Fruit fly (Drosophila melanogaster) whole organism, adult: ENCODE data around the gene CG8360.

ENCODE experiments used
- CG12768 ChIP-seq: fragments of 200-800 bp; sonication (Bioruptor generic); optimal IDR thresholded peaks from 2 replicates; lab custom pipeline; 2017; ENCODE audit warnings: missing biosample characterization, missing genetic modification characterization, mild to moderate bottlenecking, moderate library complexity, missing genetic modification reagents
- CG33017 ChIP-seq: fragments of 200-800 bp; sonication (Bioruptor generic); optimal IDR thresholded peaks from 2 replicates; lab custom pipeline; 2018; ENCODE audit warnings: missing biosample characterization, mild to moderate bottlenecking, missing genetic modification characterization, moderate library complexity
- CG7045 ChIP-seq: fragments of 200-800 bp; sonication (Bioruptor generic); optimal IDR thresholded peaks from 2 replicates; lab custom pipeline; 2017; ENCODE audit warnings: missing biosample characterization, mild to moderate bottlenecking, missing genetic modification characterization
- bab1 ChIP-seq: fragments of 200-800 bp; sonication (Bioruptor generic); optimal IDR thresholded peaks from 3 replicates; lab custom pipeline; 2019; ENCODE audit warnings: missing biosample characterization, mild to moderate bottlenecking, missing genetic modification characterization, moderate library complexity
- cic ChIP-seq: fragments of 200-800 bp; sonication (Bioruptor generic); optimal IDR thresholded peaks from 2 replicates; lab custom pipeline; 2017; ENCODE audit warnings: missing biosample characterization, mild to moderate bottlenecking, missing genetic modification characterization, moderate library complexity
- cnc ChIP-seq, 2 experiments: fragments of >200 bp; optimal IDR thresholded peaks; 2 replicates each; lab custom pipeline; 2017
- ovo ChIP-seq: fragments of 200-800 bp; sonication (Bioruptor generic); optimal IDR thresholded peaks from 2 replicates; lab custom pipeline; 2016; ENCODE audit warnings: missing biosample characterization, missing genetic modification characterization

- TF ChIP-seq CG33017 (tag; lab: Kevin White, UChicago) (no peak), cic (GFP tag; lab: Kevin White, UChicago) (no peak), bab1 (GFP tag; lab: Kevin White, UChicago) (no peak), ovo (GFP tag; lab: Kevin White, UChicago) (no peak), cnc (optimal IDR thresholded peaks at IDR 0.05; lab: Kevin White, UChicago) (no peak), CG7045 (GFP tag; lab: Kevin White, UChicago) (no peak), CG12768 (GFP tag; lab: Kevin White, UChicago) (no peak)
Observed at dm6 chr2L:8195722-8196323, 16.9 kb upstream of the CG8360 start.
